Worm (Caenorhabditis elegans) whole organism, L4 larva: ENCODE results near the gene shc-2.

Experiments
- D1046.2 ChIP-seq: fragments of 200-800 bp; sonication (Bioruptor generic); IDR thresholded peaks from 2 replicates; pipeline ENCODE4 v1.3.6; 2022; ENCODE audit warnings: missing genetic modification characterization, missing compliant biosample characterization
- F26F4.8 ChIP-seq: fragments of 200-800 bp; sonication (Bioruptor generic); conservative IDR thresholded peaks from 2 replicates; pipeline ENCODE4 v1.3.6; 2022; ENCODE audit warnings: missing genetic modification characterization, missing compliant biosample characterization
- F44E2.7 ChIP-seq: fragments of 200-800 bp; sonication (Bioruptor generic); IDR thresholded peaks from 2 replicates; pipeline ENCODE4 v2.1.2; 2022; ENCODE audit warnings: missing genetic modification characterization, missing compliant biosample characterization
- F49E8.2 ChIP-seq: sonication (generic microtip); optimal IDR thresholded peaks from 2 replicates; lab custom pipeline; 2016; ENCODE audit warnings: missing compliant biosample characterization, mild to moderate bottlenecking, missing genetic modification characterization, borderline replicate concordance
- T26A8.4 ChIP-seq: fragments of 200-800 bp; sonication (Bioruptor generic); IDR thresholded peaks from 2 replicates; pipeline ENCODE4 v1.3.6; 2022; ENCODE audit warnings: missing genetic modification characterization, missing compliant biosample characterization
- ceh-44 ChIP-seq: fragments of 200-800 bp; sonication (Bioruptor generic); IDR thresholded peaks from 2 replicates; pipeline ENCODE4 v1.3.6; 2022; ENCODE audit warnings: missing genetic modification reagents, missing genetic modification characterization, missing compliant biosample characterization
- ceh-62 ChIP-seq: sonication (generic microtip); optimal IDR thresholded peaks from 2 replicates; lab custom pipeline; 2017; ENCODE audit warnings: missing biosample characterization, missing genetic modification characterization
- ceh-82 ChIP-seq: sonication (generic microtip); optimal IDR thresholded peaks from 2 replicates; lab custom pipeline; 2017; ENCODE audit warnings: missing biosample characterization, missing genetic modification characterization
- ces-1 ChIP-seq: fragments of 150-350 bp; sonication (generic microtip); optimal IDR thresholded peaks from 4 replicates; lab custom pipeline; 2014; ENCODE audit warnings: missing biosample characterization, missing genetic modification reagents, missing genetic modification characterization
- ctbp-1 ChIP-seq: fragments of 200-800 bp; sonication (Bioruptor generic); IDR thresholded peaks from 2 replicates; pipeline ENCODE4 v1.3.6; 2022; ENCODE audit warnings: missing genetic modification reagents, missing genetic modification characterization, missing compliant biosample characterization
- daf-16 ChIP-seq, 3 experiments: sonication (generic microtip); optimal IDR thresholded peaks; 2 replicates each; lab custom pipeline; 2016 to 2017; ENCODE audit warnings: missing genetic modification characterization in 3 of 3, missing genetic modification reagents in 3 of 3, mild to moderate bottlenecking in 2 of 3, missing compliant biosample characterization in 2 of 3, missing biosample characterization in 1 of 3, moderate library complexity in 1 of 3
- daf-19 ChIP-seq: fragments of 200-800 bp; sonication (Bioruptor generic); conservative IDR thresholded peaks from 2 replicates; pipeline ENCODE4 v1.3.6; 2022; ENCODE audit warnings: missing genetic modification characterization, missing compliant biosample characterization
- dmd-6 ChIP-seq: fragments of 200-800 bp; sonication (Bioruptor generic); IDR thresholded peaks from 2 replicates; pipeline ENCODE4 v1.3.6; 2022; ENCODE audit warnings: missing genetic modification reagents, missing genetic modification characterization, missing compliant biosample characterization
- dmd-8 ChIP-seq: fragments of 200-800 bp; sonication (Bioruptor generic); IDR thresholded peaks from 2 replicates; pipeline ENCODE4 v1.3.6; 2022; ENCODE audit warnings: missing genetic modification characterization, missing compliant biosample characterization
- dve-1 ChIP-seq: sonication (generic microtip); optimal IDR thresholded peaks from 2 replicates; lab custom pipeline; 2017; ENCODE audit warnings: antibody characterized with exemption, mild to moderate bottlenecking, missing genetic modification characterization, missing compliant biosample characterization; ENCODE audit not compliant: insufficient read depth
- fos-1 ChIP-seq: fragments of 150-350 bp; optimal IDR thresholded peaks from 2 replicates; lab custom pipeline; 2014; ENCODE audit warnings: missing biosample characterization, missing genetic modification characterization
- hlh-11 ChIP-seq: fragments of 200-800 bp; sonication (Bioruptor generic); optimal IDR thresholded peaks from 2 replicates; lab custom pipeline; 2018; ENCODE audit warnings: mild to moderate bottlenecking, missing genetic modification characterization, missing compliant biosample characterization
- lin-1 ChIP-seq: fragments of 200-800 bp; sonication (Bioruptor generic); IDR thresholded peaks from 2 replicates; pipeline ENCODE4 v1.3.6; 2022; ENCODE audit warnings: missing genetic modification reagents, missing genetic modification characterization, missing compliant biosample characterization
- lin-15B ChIP-seq: fragments of 150-350 bp; sonication (generic microtip); optimal IDR thresholded peaks from 3 replicates; lab custom pipeline; 2014; ENCODE audit warnings: missing biosample characterization, missing genetic modification characterization
- lin-29 ChIP-seq: fragments of 200-800 bp; sonication (Bioruptor generic); IDR thresholded peaks from 2 replicates; pipeline ENCODE4 v1.3.6; 2022; ENCODE audit warnings: missing genetic modification reagents, missing genetic modification characterization, missing compliant biosample characterization
- lin-38 ChIP-seq: fragments of 200-800 bp; sonication (Bioruptor generic); IDR thresholded peaks from 2 replicates; pipeline ENCODE4 v1.3.6; 2022; ENCODE audit warnings: missing genetic modification reagents, missing genetic modification characterization, missing compliant biosample characterization
- lin-39 ChIP-seq: fragments of 150-350 bp; optimal IDR thresholded peaks from 2 replicates; lab custom pipeline; 2014; ENCODE audit warnings: missing biosample characterization, missing genetic modification reagents, missing genetic modification characterization
- lir-3 ChIP-seq: sonication (generic microtip); optimal IDR thresholded peaks from 2 replicates; lab custom pipeline; 2016; ENCODE audit warnings: mild to moderate bottlenecking, missing genetic modification characterization, missing compliant biosample characterization
- lsy-2 ChIP-seq, 2 experiments: fragments of 150-350 bp in 1 of 2; sonication (generic microtip) in 1 of 2; optimal IDR thresholded peaks; 2 replicates each; lab custom pipeline; 2014 to 2017; ENCODE audit warnings: missing biosample characterization in 2 of 2, missing genetic modification characterization in 2 of 2
- madf-9 ChIP-seq: fragments of 200-800 bp; sonication (Bioruptor generic); conservative IDR thresholded peaks from 2 replicates; pipeline ENCODE4 v1.3.6; 2022; ENCODE audit warnings: missing genetic modification reagents, missing genetic modification characterization, missing compliant biosample characterization
- mep-1 ChIP-seq: fragments of 150-350 bp; sonication (generic microtip); optimal IDR thresholded peaks from 3 replicates; lab custom pipeline; 2014; ENCODE audit warnings: missing biosample characterization, missing genetic modification characterization
- mes-2 ChIP-seq: sonication (generic microtip); optimal IDR thresholded peaks from 2 replicates; lab custom pipeline; 2016; ENCODE audit warnings: missing genotype, mild to moderate bottlenecking, missing genetic modification characterization, missing compliant biosample characterization; ENCODE audit not compliant: poor library complexity, severe bottlenecking
- nhr-25 ChIP-seq: sonication (generic microtip); optimal IDR thresholded peaks from 2 replicates; lab custom pipeline; 2017; ENCODE audit warnings: missing genetic modification characterization, mild to moderate bottlenecking, missing compliant biosample characterization, antibody characterized with exemption, moderate library complexity, borderline replicate concordance; ENCODE audit not compliant: insufficient read depth
- nhr-28 ChIP-seq: fragments of 150-350 bp; optimal IDR thresholded peaks from 2 replicates; lab custom pipeline; 2014; ENCODE audit warnings: missing biosample characterization, missing genetic modification characterization
- nhr-41 ChIP-seq: fragments of 200-800 bp; sonication (Bioruptor generic); IDR thresholded peaks from 2 replicates; pipeline ENCODE4 v1.3.6; 2022; ENCODE audit warnings: missing genetic modification reagents, missing genetic modification characterization, missing compliant biosample characterization
- nhr-48 ChIP-seq: sonication (generic microtip); optimal IDR thresholded peaks from 2 replicates; lab custom pipeline; 2016; ENCODE audit warnings: mild to moderate bottlenecking, missing genetic modification characterization, missing compliant biosample characterization
- php-3 ChIP-seq: fragments of 200-800 bp; sonication (Bioruptor generic); IDR thresholded peaks from 2 replicates; pipeline ENCODE4 v1.3.6; 2022; ENCODE audit warnings: missing genetic modification reagents, missing genetic modification characterization, missing compliant biosample characterization
- pqm-1 ChIP-seq: sonication (generic microtip); optimal IDR thresholded peaks from 2 replicates; lab custom pipeline; 2017; ENCODE audit warnings: missing biosample characterization, missing genetic modification characterization
- spr-1 ChIP-seq: sonication (generic microtip); optimal IDR thresholded peaks from 2 replicates; lab custom pipeline; 2016; ENCODE audit warnings: mild to moderate bottlenecking, missing genetic modification characterization, missing compliant biosample characterization
- tag-97 ChIP-seq: fragments of 200-800 bp; sonication (Bioruptor generic); IDR thresholded peaks from 2 replicates; pipeline ENCODE4 v1.3.6; 2022; ENCODE audit warnings: missing genetic modification characterization, missing compliant biosample characterization
- unc-130 ChIP-seq: sonication (generic microtip); optimal IDR thresholded peaks from 2 replicates; lab custom pipeline; 2016; ENCODE audit warnings: missing genetic modification reagents, missing genetic modification characterization, missing compliant biosample characterization
- unc-39 ChIP-seq: sonication (generic microtip); optimal IDR thresholded peaks from 2 replicates; lab custom pipeline; 2017; ENCODE audit warnings: missing biosample characterization, missing genetic modification characterization
- unc-62 ChIP-seq, 3 experiments: fragments of 150-350 bp in 1 of 3; sonication (generic microtip); optimal IDR thresholded peaks in 2 of 3; peaks in 1 of 3; 1 replicate in 1 of 3; 2 replicates in 2 of 3; lab custom pipeline; 2014 to 2017; ENCODE audit warnings: missing biosample characterization in 3 of 3, missing genetic modification characterization in 3 of 3, missing genetic modification reagents in 3 of 3, missing genotype in 1 of 3
- ztf-11 ChIP-seq: fragments of 150-350 bp; optimal IDR thresholded peaks from 2 replicates; lab custom pipeline; 2014; ENCODE audit warnings: missing biosample characterization, missing genetic modification characterization

The shc-2 gene

ce11 chrII:5021518-5021917 is 52.6 kb downstream of the shc-2 start:
- no peak for TF ChIP-seq madf-9 (GFP tag; lab: Robert Waterston, UW)
- TF ChIP-seq nhr-25: peak; percentile 41
- peak in 1 of 2 experiments; percentile 9 for TF ChIP-seq lsy-2 (tag; optimal IDR thresholded peaks at IDR 0.05; lab: Kevin White, UChicago)

ce11 chrII:5022381-5022855 is 53.5 kb downstream of the shc-2 start, which contains the start of the genes nsy-1 and F59A6.13:
TSS of gene nsy-1 (plus strand) at chrII:5022757.
TSS of gene F59A6.13 (plus strand) at chrII:5022805.
- TF ChIP-seq dmd-6 (peak; percentile 70), ctbp-1 (GFP tag; lab: Robert Waterston, UW) (no peak), hlh-11 (tag; lab: Kevin White, UChicago) (peak; percentile 10), dve-1 (tag; lab: Kevin White, UChicago) (peak; percentile 39), nhr-48 (tag; lab: Kevin White, UChicago) (no peak), daf-16 (GFP tag; optimal IDR thresholded peaks at IDR 0.05; lab: Kevin White, UChicago) (no peak), daf-16 (tag; optimal IDR thresholded peaks at IDR 0.05; lab: Kevin White, UChicago) (peak; percentile 72), nhr-28 (tag; lab: Kevin White, UChicago) (peak; percentile 3), pqm-1 (tag; lab: Kevin White, UChicago) (peak; percentile 79), php-3 (GFP tag; lab: Robert Waterston, UW) (0 out of 2 replicates have a peak, but pooled peaks have one; percentile 15)

- TF ChIP-seq lin-15B (no peak), unc-62 (GFP tag; optimal IDR thresholded peaks at IDR 0.05 in 1 of 2; lab: Kevin White, UChicago) (peak in 1 of 2 experiments; percentile 99), unc-62 (tag; optimal IDR thresholded peaks at IDR 0.05; lab: Kevin White, UChicago) (no peak)
These were observed 59.0 kb downstream of the shc-2 start for ce11 chrII:5027952-5028351.

ce11 chrII:5031612-5032011 is 62.6 kb downstream of the shc-2 start, which contains the start of gene wdr-83:
TSS of gene wdr-83 (minus strand) at chrII:5031712.
- no peak for TF ChIP-seq D1046.2 (GFP tag; lab: Robert Waterston, UW)

ce11 chrII:5032669-5033068 is 63.7 kb downstream of the shc-2 start:
- TF ChIP-seq lin-15B: no peak
- no peak for TF ChIP-seq lin-29 (GFP tag; lab: Robert Waterston, UW)
- 0 out of 2 replicates have a peak, but pooled peaks have one; percentile 44 for TF ChIP-seq php-3 (GFP tag; lab: Robert Waterston, UW)
- peak; percentile 83 for TF ChIP-seq dmd-8 (GFP tag; lab: Robert Waterston, UW)
- peak; percentile 59; the same call in 1 of the 2 replicates for TF ChIP-seq ceh-44
- peak; percentile 70; the same call in 1 of the 2 replicates for TF ChIP-seq lin-1 (GFP tag; lab: Robert Waterston, UW)
- TF ChIP-seq lin-38 (GFP tag; lab: Robert Waterston, UW): peak; percentile 84
- peak; percentile 84 for TF ChIP-seq T26A8.4 (GFP tag; lab: Robert Waterston, UW)
- no peak for TF ChIP-seq tag-97 (GFP tag; lab: Robert Waterston, UW)
- no peak for TF ChIP-seq lin-39 (tag; lab: Kevin White, UChicago)
- peak; percentile 72 for TF ChIP-seq unc-130 (GFP tag; lab: Kevin White, UChicago)
- TF ChIP-seq unc-62 (GFP tag; optimal IDR thresholded peaks at IDR 0.05 in 1 of 2; lab: Kevin White, UChicago): peak in 1 of 2 experiments; percentile 80
- TF ChIP-seq unc-62 (tag; optimal IDR thresholded peaks at IDR 0.05; lab: Kevin White, UChicago): no peak
- TF ChIP-seq ztf-11 (tag; lab: Kevin White, UChicago): no peak
- TF ChIP-seq lir-3: peak; percentile 15
- no peak for TF ChIP-seq ceh-82 (tag; lab: Kevin White, UChicago)
- peak; percentile 75; the same call in 1 of the 2 replicates for TF ChIP-seq daf-19 (GFP tag; lab: Robert Waterston, UW)
- TF ChIP-seq unc-39 (tag; lab: Kevin White, UChicago): no peak
- peak; percentile 55 for TF ChIP-seq hlh-11 (tag; lab: Kevin White, UChicago)
- TF ChIP-seq spr-1: peak; percentile 75
- 0 out of 2 replicates have a peak, but pooled peaks have one; percentile 50 for TF ChIP-seq F44E2.7 (GFP tag; lab: Robert Waterston, UW)
- peak; percentile 74 for TF ChIP-seq mes-2 (tag; lab: Kevin White, UChicago)
- peak; percentile 45 for TF ChIP-seq nhr-48 (tag; lab: Kevin White, UChicago)
- peak; percentile 69 for TF ChIP-seq F49E8.2 (tag; lab: Kevin White, UChicago)
- TF ChIP-seq nhr-41: peak; percentile 81
- peak; percentile 72; the same call in 1 of the 2 replicates for TF ChIP-seq F26F4.8 (GFP tag; lab: Robert Waterston, UW)
- TF ChIP-seq fos-1: no peak
- no peak for TF ChIP-seq ceh-62 (tag; lab: Kevin White, UChicago)
- TF ChIP-seq daf-16 (GFP tag; optimal IDR thresholded peaks at IDR 0.05; lab: Kevin White, UChicago): peak in 1 of 2 experiments; percentile 75
- peak; percentile 70 for TF ChIP-seq daf-16 (tag; optimal IDR thresholded peaks at IDR 0.05; lab: Kevin White, UChicago)
- peak; percentile 64 for TF ChIP-seq mep-1 (tag; lab: Kevin White, UChicago)
- TF ChIP-seq ces-1: no peak
